Fruit fly (Drosophila melanogaster): Measurements from ENCODE around the gene Polr2C.
A peak's percentile ranks its signal among the peaks of the same experiment; 100 is the strongest.

Polr2C gene

DNA sequence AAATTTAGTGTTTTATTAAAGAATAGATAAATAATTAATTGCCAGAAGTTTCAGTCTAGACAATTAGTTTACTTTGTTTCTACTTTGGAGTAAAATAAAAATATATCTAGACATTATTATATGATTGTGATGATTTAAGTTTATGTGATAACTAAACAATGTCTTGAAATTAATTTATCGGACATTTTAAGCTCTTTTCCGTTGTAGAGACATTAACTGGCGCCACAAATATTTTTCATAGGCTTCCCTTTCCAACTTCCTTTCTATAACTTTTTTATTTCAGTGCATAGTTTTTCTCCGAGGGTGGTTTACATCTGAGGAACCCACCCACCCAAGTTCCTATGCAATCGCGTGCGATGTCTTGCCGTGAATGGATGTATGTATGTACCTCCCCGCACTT lies 43.6 kb downstream of the Polr2C start (continued):
- TF ChIP-seq CG10979 (tag; optimal IDR thresholded peaks at IDR 0.05) (peak; percentile 57), Eip74EF (GFP tag; optimal IDR thresholded peaks at IDR 0.05) (peak in 1 of 2 experiments; percentile 15), D (optimal IDR thresholded peaks at IDR 0.05) (no peak), D (GFP tag; optimal IDR thresholded peaks at IDR 0.05) (no peak), unpg (GFP tag; optimal IDR thresholded peaks at IDR 0.05) (peak; percentile 42), mld (GFP tag; IDR thresholded peaks at IDR 0.05; ENCODE audit: partially characterized antibody) (no peak), CG6854 (GFP tag; optimal IDR thresholded peaks at IDR 0.05) (no peak), zf30C (GFP tag; optimal IDR thresholded peaks at IDR 0.05) (peak; percentile 39), Kr (GFP tag; optimal IDR thresholded peaks at IDR 0.05) (no peak), croc (GFP tag; conservative IDR thresholded peaks at IDR 0.05) (no peak; the same call in 2 of the 3 replicates), Usf (GFP tag; optimal IDR thresholded peaks at IDR 0.05) (no peak), Hsf (GFP tag; optimal IDR thresholded peaks at IDR 0.05) (no peak), CG2678 (tag; optimal IDR thresholded peaks at IDR 0.05) (peak; percentile 56), ind (GFP tag; optimal IDR thresholded peaks at IDR 0.05) (no peak), CG4854 (GFP tag; optimal IDR thresholded peaks at IDR 0.05) (no peak), eve (GFP tag; optimal IDR thresholded peaks at IDR 0.05) (peak in 1 of 2 experiments; percentile 51), CG7839 (tag; optimal IDR thresholded peaks at IDR 0.05) (peak; percentile 61), Pdp1 (GFP tag; optimal IDR thresholded peaks at IDR 0.05) (no peak), CG2875 (GFP tag; optimal IDR thresholded peaks at IDR 0.05) (peak; percentile 11), gsb (GFP tag; IDR thresholded peaks at IDR 0.05) (no peak), sens (GFP tag) (peak; percentile 84), CG17802 (tag; optimal IDR thresholded peaks at IDR 0.05) (no peak), CTCF (GFP tag; optimal IDR thresholded peaks at IDR 0.05) (no peak), gcm (GFP tag; optimal IDR thresholded peaks at IDR 0.05) (peak; percentile 25), gem (tag; optimal IDR thresholded peaks at IDR 0.05) (peak; percentile 73), D19A (tag; optimal IDR thresholded peaks at IDR 0.05) (peak; percentile 18), CG2712 (tag; optimal IDR thresholded peaks at IDR 0.05) (peak; percentile 62), tin (GFP tag; optimal IDR thresholded peaks at IDR 0.05) (no peak), CG3407 (GFP tag; optimal IDR thresholded peaks at IDR 0.05) (peak; percentile 24), Sin3A (optimal IDR thresholded peaks at IDR 0.05) (no peak), CG43689 (GFP tag; IDR thresholded peaks at IDR 0.05) (no peak), CG2129 (GFP tag; IDR thresholded peaks at IDR 0.05; ENCODE audit: partially characterized antibody) (no peak), bowl (GFP tag; IDR thresholded peaks at IDR 0.05) (no peak), trh (GFP tag; optimal IDR thresholded peaks at IDR 0.05) (no peak), ro (GFP tag; IDR thresholded peaks at IDR 0.05) (no peak), Lim3 (GFP tag; IDR thresholded peaks at IDR 0.05) (no peak), CG8388 (GFP tag; optimal IDR thresholded peaks at IDR 0.05) (peak; percentile 42), Mrtf (GFP tag; IDR thresholded peaks at IDR 0.05) (no peak), org-1 (GFP tag; optimal IDR thresholded peaks at IDR 0.05) (no peak), CG7987 (GFP tag; optimal IDR thresholded peaks at IDR 0.05) (no peak), CG2116 (GFP tag; optimal IDR thresholded peaks at IDR 0.05) (no peak), vvl (GFP tag; IDR thresholded peaks at IDR 0.05) (no peak), Nf-YB (GFP tag; optimal IDR thresholded peaks at IDR 0.05) (peak; percentile 17), bbx (GFP tag; IDR thresholded peaks at IDR 0.05; ENCODE audit: partially characterized antibody) (no peak), jumu (GFP tag; optimal IDR thresholded peaks at IDR 0.05) (no peak), so (GFP tag; IDR thresholded peaks at IDR 0.05) (no peak), nau (GFP tag; optimal IDR thresholded peaks at IDR 0.05) (no peak), CG1602 (GFP tag; optimal IDR thresholded peaks at IDR 0.05) (peak; percentile 8), CG10209 (GFP tag; optimal IDR thresholded peaks at IDR 0.05) (peak; percentile 35), eyg (GFP tag; optimal IDR thresholded peaks at IDR 0.05) (no peak), Elba2 (GFP tag; optimal IDR thresholded peaks at IDR 0.05) (no peak), CG8359 (GFP tag; optimal IDR thresholded peaks at IDR 0.05; ENCODE audit: borderline replicate concordance) (no peak)

Data from whole organism, embryonic.